Fruit fly (Drosophila melanogaster) whole organism, embryonic: ENCODE results near the gene CG31793.

Source experiments
- Ada2b ChIP-seq: fragments of 200-800 bp; sonication (Bioruptor generic); IDR thresholded peaks from 2 replicates; pipeline ENCODE4 v1.3.6; 2022; ENCODE audit warnings: missing biosample characterization, missing genetic modification characterization
- Adf1 ChIP-seq: fragments of 200-800 bp; sonication (Bioruptor generic); IDR thresholded peaks from 2 replicates; pipeline ENCODE4 v1.3.6; 2022; ENCODE audit warnings: missing biosample characterization, missing genetic modification characterization
- BtbVII ChIP-seq: fragments of 200-800 bp; sonication (Bioruptor generic); optimal IDR thresholded peaks from 3 replicates; lab custom pipeline; 2017; ENCODE audit warnings: missing biosample characterization, mild to moderate bottlenecking, missing genetic modification characterization
- Bteb2 ChIP-seq: fragments of 200-800 bp; sonication (Bioruptor generic); optimal IDR thresholded peaks from 2 replicates; lab custom pipeline; 2016; ENCODE audit warnings: missing biosample characterization, missing genetic modification characterization
- CG1024 ChIP-seq: fragments of 200-800 bp; sonication (Bioruptor generic); IDR thresholded peaks from 2 replicates; pipeline ENCODE4 v1.3.6; 2022; ENCODE audit warnings: missing biosample characterization, missing genetic modification characterization
- CG10654 ChIP-seq: fragments of 200-800 bp; sonication (Bioruptor generic); optimal IDR thresholded peaks from 2 replicates; lab custom pipeline; 2016; ENCODE audit warnings: missing biosample characterization, missing genetic modification characterization
- CG11695 ChIP-seq: fragments of 200-800 bp; sonication (Bioruptor generic); IDR thresholded peaks from 3 replicates; pipeline ENCODE4 v1.3.6; 2022; ENCODE audit warnings: missing biosample characterization, missing genetic modification characterization
- CG11696 ChIP-seq: fragments of 200-800 bp; sonication (Bioruptor generic); IDR thresholded peaks from 2 replicates; pipeline ENCODE4 v1.3.6; 2022; ENCODE audit warnings: missing biosample characterization, missing genetic modification characterization
- CG11723 ChIP-seq: fragments of 200-800 bp; sonication (Bioruptor generic); optimal IDR thresholded peaks from 2 replicates; lab custom pipeline; 2017; ENCODE audit warnings: missing biosample characterization, mild to moderate bottlenecking, missing genetic modification characterization
- CG12299 ChIP-seq: fragments of 200-800 bp; sonication (Bioruptor generic); optimal IDR thresholded peaks from 2 replicates; lab custom pipeline; 2018; ENCODE audit warnings: missing biosample characterization, mild to moderate bottlenecking, missing genetic modification characterization
- CG13624 ChIP-seq: fragments of 200-800 bp; sonication (Bioruptor generic); optimal IDR thresholded peaks from 2 replicates; lab custom pipeline; 2016; ENCODE audit warnings: missing biosample characterization, missing genetic modification characterization
- CG14014 ChIP-seq: fragments of 200-800 bp; sonication (Bioruptor generic); IDR thresholded peaks from 2 replicates; pipeline ENCODE4 v1.3.6; 2022; ENCODE audit warnings: missing biosample characterization, missing genetic modification characterization
- CG15269 ChIP-seq: fragments of 200-800 bp; sonication (Bioruptor generic); optimal IDR thresholded peaks from 2 replicates; lab custom pipeline; 2018; ENCODE audit warnings: missing biosample characterization, mild to moderate bottlenecking, missing genetic modification characterization, moderate library complexity
- CG15514 ChIP-seq: fragments of 200-800 bp; sonication (Bioruptor generic); optimal IDR thresholded peaks from 3 replicates; lab custom pipeline; 2017; ENCODE audit warnings: missing biosample characterization, missing genetic modification characterization, mild to moderate bottlenecking, moderate library complexity, missing genetic modification reagents
- CG17385 ChIP-seq: fragments of 200-800 bp; sonication (Bioruptor generic); optimal IDR thresholded peaks from 3 replicates; lab custom pipeline; 2018; ENCODE audit warnings: missing biosample characterization, mild to moderate bottlenecking, missing genetic modification characterization
- CG17612 ChIP-seq: fragments of 200-800 bp; sonication (Bioruptor generic); IDR thresholded peaks from 2 replicates; pipeline ENCODE4 v1.3.6; 2022; ENCODE audit warnings: missing biosample characterization, missing genetic modification characterization
- CG2116 ChIP-seq: fragments of 200-800 bp; sonication (Bioruptor generic); optimal IDR thresholded peaks from 3 replicates; lab custom pipeline; 2018; ENCODE audit warnings: missing biosample characterization, mild to moderate bottlenecking, missing genetic modification characterization
- CG31224 ChIP-seq: fragments of 200-800 bp; sonication (Bioruptor generic); IDR thresholded peaks from 2 replicates; pipeline ENCODE4 v1.3.6; 2022; ENCODE audit warnings: missing biosample characterization, missing genetic modification characterization
- CG34422 ChIP-seq: fragments of 200-800 bp; sonication (Bioruptor generic); IDR thresholded peaks from 3 replicates; pipeline ENCODE4 v1.3.6; 2022; ENCODE audit warnings: missing biosample characterization, missing genetic modification characterization
- CG4328 ChIP-seq: fragments of 200-800 bp; sonication (Bioruptor generic); optimal IDR thresholded peaks from 3 replicates; lab custom pipeline; 2017; ENCODE audit warnings: missing biosample characterization, missing genetic modification reagents, missing genetic modification characterization
- CG6765 ChIP-seq: fragments of 200-800 bp; sonication (Bioruptor generic); optimal IDR thresholded peaks from 3 replicates; lab custom pipeline; 2017; ENCODE audit warnings: missing biosample characterization, mild to moderate bottlenecking, missing genetic modification characterization
- CG6813 ChIP-seq: fragments of 200-800 bp; sonication (Bioruptor generic); optimal IDR thresholded peaks from 2 replicates; lab custom pipeline; 2017; ENCODE audit warnings: missing biosample characterization, missing genetic modification characterization, mild to moderate bottlenecking, moderate library complexity, missing genetic modification reagents
- CG7839 ChIP-seq: fragments of 200-800 bp; sonication (Bioruptor generic); optimal IDR thresholded peaks from 3 replicates; lab custom pipeline; 2018; ENCODE audit warnings: missing biosample characterization, mild to moderate bottlenecking, missing genetic modification characterization, moderate library complexity
- Dfd ChIP-seq, 2 experiments: fragments of >200 bp; optimal IDR thresholded peaks; 2 replicates each; lab custom pipeline; 2017; ENCODE audit warnings: missing biosample characterization in 2 of 2, missing genetic modification characterization in 2 of 2
- E2f2 ChIP-seq: fragments of 200-800 bp; sonication (Bioruptor generic); IDR thresholded peaks from 2 replicates; pipeline ENCODE4 v1.3.6; 2022; ENCODE audit warnings: missing biosample characterization, missing genetic modification characterization
- GATAe ChIP-seq: fragments of 200-800 bp; sonication (Bioruptor generic); conservative IDR thresholded peaks from 2 replicates; pipeline ENCODE4 v1.3.6; 2022; ENCODE audit warnings: missing biosample characterization, missing genetic modification characterization
- HHEX ChIP-seq: fragments of 200-800 bp; sonication (Bioruptor generic); optimal IDR thresholded peaks from 3 replicates; lab custom pipeline; 2017; ENCODE audit warnings: missing biosample characterization, mild to moderate bottlenecking, missing genetic modification characterization, missing genetic modification reagents
- Hey ChIP-seq: fragments of 200-800 bp; sonication (Bioruptor generic); optimal IDR thresholded peaks from 3 replicates; lab custom pipeline; 2018; ENCODE audit warnings: missing biosample characterization, mild to moderate bottlenecking, missing genetic modification characterization
- MBD-R2 ChIP-seq: fragments of 200-800 bp; sonication (Bioruptor generic); IDR thresholded peaks from 2 replicates; pipeline ENCODE4 v1.3.6; 2022; ENCODE audit warnings: missing biosample characterization, missing genetic modification characterization
- Meics ChIP-seq: fragments of 200-800 bp; sonication (Bioruptor generic); optimal IDR thresholded peaks from 2 replicates; lab custom pipeline; 2017; ENCODE audit warnings: missing biosample characterization, mild to moderate bottlenecking, missing genetic modification characterization
- NfI ChIP-seq: fragments of 200-800 bp; sonication (Bioruptor generic); optimal IDR thresholded peaks from 3 replicates; lab custom pipeline; 2018; ENCODE audit warnings: missing biosample characterization, mild to moderate bottlenecking, missing genetic modification characterization, moderate library complexity
- Rfx ChIP-seq: fragments of 200-800 bp; sonication (Bioruptor generic); IDR thresholded peaks from 2 replicates; pipeline ENCODE4 v1.3.6; 2022; ENCODE audit warnings: missing biosample characterization, missing genetic modification characterization
- Sox100B ChIP-seq: fragments of 200-800 bp; sonication (Bioruptor generic); optimal IDR thresholded peaks from 3 replicates; lab custom pipeline; 2018; ENCODE audit warnings: missing biosample characterization, mild to moderate bottlenecking, missing genetic modification characterization
- Ssrp ChIP-seq: fragments of 200-800 bp; sonication (Bioruptor generic); optimal IDR thresholded peaks from 2 replicates; lab custom pipeline; 2018; ENCODE audit warnings: missing biosample characterization, mild to moderate bottlenecking, missing genetic modification characterization, moderate library complexity
- az2 ChIP-seq: fragments of 200-800 bp; sonication (Bioruptor generic); optimal IDR thresholded peaks from 3 replicates; lab custom pipeline; 2016; ENCODE audit warnings: missing biosample characterization, missing genetic modification characterization
- chn ChIP-seq: fragments of 200-800 bp; sonication (Bioruptor generic); optimal IDR thresholded peaks from 2 replicates; lab custom pipeline; 2016; ENCODE audit warnings: missing biosample characterization, missing genetic modification characterization
- dan ChIP-seq: fragments of 200-800 bp; sonication (Bioruptor generic); IDR thresholded peaks from 2 replicates; pipeline ENCODE4 v1.3.6; 2022; ENCODE audit warnings: missing biosample characterization, missing genetic modification characterization
- dpn ChIP-seq, 2 experiments: fragments of 200-800 bp; sonication (Bioruptor generic); optimal IDR thresholded peaks; 3 replicates each; lab custom pipeline; 2016; ENCODE audit warnings: missing biosample characterization in 2 of 2, missing genetic modification characterization in 2 of 2
- dysf ChIP-seq: fragments of 200-800 bp; sonication (Bioruptor generic); IDR thresholded peaks from 3 replicates; pipeline ENCODE4 v1.3.6; 2022; ENCODE audit warnings: missing biosample characterization, missing genetic modification characterization
- fd64A ChIP-seq: fragments of 200-800 bp; sonication (Bioruptor generic); optimal IDR thresholded peaks from 3 replicates; lab custom pipeline; 2018; ENCODE audit warnings: missing biosample characterization, mild to moderate bottlenecking, missing genetic modification characterization
- gsb ChIP-seq: fragments of 200-800 bp; sonication (Bioruptor generic); IDR thresholded peaks from 2 replicates; pipeline ENCODE4 v1.3.6; 2022; ENCODE audit warnings: missing biosample characterization, missing genetic modification characterization
- hkb ChIP-seq, 2 experiments: fragments of 200-800 bp in 1 of 2; fragments of >200 bp in 1 of 2; sonication (Bioruptor generic) in 1 of 2; IDR thresholded peaks in 1 of 2; optimal IDR thresholded peaks in 1 of 2; 2 replicates each; pipeline versions ENCODE4 v1.3.6 to Lab custom; 2017 to 2022; ENCODE audit warnings: missing biosample characterization in 1 of 2, missing genetic modification characterization in 1 of 2
- ken ChIP-seq: fragments of 200-800 bp; sonication (Bioruptor generic); IDR thresholded peaks from 3 replicates; pipeline ENCODE4 v1.3.6; 2022; ENCODE audit warnings: missing biosample characterization, missing genetic modification characterization
- lab ChIP-seq: fragments of 200-800 bp; sonication (Bioruptor generic); optimal IDR thresholded peaks from 3 replicates; lab custom pipeline; 2017; ENCODE audit warnings: missing biosample characterization, missing genetic modification characterization, mild to moderate bottlenecking, moderate library complexity, missing genetic modification reagents
- org-1 ChIP-seq: fragments of 200-800 bp; sonication (Bioruptor generic); optimal IDR thresholded peaks from 2 replicates; lab custom pipeline; 2017; ENCODE audit warnings: missing biosample characterization, missing genetic modification characterization
- p53 ChIP-seq: fragments of 200-800 bp; sonication (Bioruptor generic); optimal IDR thresholded peaks from 2 replicates; lab custom pipeline; 2016; ENCODE audit warnings: missing biosample characterization, missing genetic modification characterization
- rib ChIP-seq: fragments of 200-800 bp; sonication (Bioruptor generic); IDR thresholded peaks from 2 replicates; pipeline ENCODE4 v1.3.6; 2022; ENCODE audit warnings: missing biosample characterization, missing genetic modification characterization
- run ChIP-seq: fragments of 200-800 bp; sonication (Bioruptor generic); optimal IDR thresholded peaks from 3 replicates; lab custom pipeline; 2018; ENCODE audit warnings: missing biosample characterization, mild to moderate bottlenecking, missing genetic modification characterization
- tap ChIP-seq: fragments of 200-800 bp; optimal IDR thresholded peaks from 3 replicates; lab custom pipeline; 2019; ENCODE audit warnings: missing biosample characterization, mild to moderate bottlenecking, missing genetic modification characterization, moderate library complexity
- wdn ChIP-seq: fragments of 200-800 bp; sonication (Bioruptor generic); IDR thresholded peaks from 2 replicates; pipeline ENCODE4 v1.3.6; 2022; ENCODE audit warnings: missing biosample characterization, missing genetic modification characterization

Gene CG31793

dm6 chr2L:19002959-19003371 is at the start of gene CG31793 (continued):
- peak; percentile 29 for TF ChIP-seq CG12299 (tag; lab: Kevin White, UChicago)
- TF ChIP-seq CG4328: no peak
- peak; percentile 59 for TF ChIP-seq CG15514 (GFP tag; lab: Kevin White, UChicago)
- peak; percentile 76 for TF ChIP-seq GATAe (GFP tag; lab: Robert Waterston, UW)
- TF ChIP-seq CG11723 (GFP tag; lab: Kevin White, UChicago): no peak
- peak in 1 of 2 experiments; percentile 32 for TF ChIP-seq dpn (GFP tag; optimal IDR thresholded peaks at IDR 0.05; lab: Kevin White, UChicago)
- peak; percentile 42; the same call in 1 of the 3 replicates for TF ChIP-seq CG34422
- peak; percentile 26; the same call in 1 of the 2 replicates for TF ChIP-seq Adf1
- TF ChIP-seq Rfx (GFP tag; lab: Robert Waterston, UW): peak; percentile 46; the same call in 1 of the 2 replicates
- peak; percentile 1 for TF ChIP-seq CG2116 (GFP tag; lab: Kevin White, UChicago)
- peak; percentile 2 for TF ChIP-seq CG13624 (GFP tag; lab: Kevin White, UChicago)
- no peak for TF ChIP-seq CG1024 (GFP tag; lab: Robert Waterston, UW)
- peak; percentile 29 for TF ChIP-seq az2
- no peak for TF ChIP-seq run (tag; lab: Kevin White, UChicago)
- peak; percentile 26 for TF ChIP-seq HHEX (GFP tag; lab: Kevin White, UChicago)
- no peak for TF ChIP-seq org-1
- peak; percentile 49; the same call in 1 of the 2 replicates for TF ChIP-seq rib (GFP tag; lab: Robert Waterston, UW)
- TF ChIP-seq dan: no peak
- no peak for TF ChIP-seq Bteb2
- 0 out of 2 replicates have a peak, but pooled peaks have one; percentile 27 for TF ChIP-seq CG11696 (GFP tag; lab: Robert Waterston, UW)
- TF ChIP-seq chn: no peak
- no peak for TF ChIP-seq Dfd (GFP tag; optimal IDR thresholded peaks at IDR 0.05; lab: Kevin White, UChicago)
- TF ChIP-seq Meics (GFP tag; lab: Kevin White, UChicago): peak; percentile 78
- TF ChIP-seq CG6813: peak; percentile 37
- peak; percentile 48; the same call in 1 of the 2 replicates for TF ChIP-seq E2f2 (GFP tag; lab: Robert Waterston, UW)
- no peak for TF ChIP-seq CG17612 (GFP tag; lab: Robert Waterston, UW)
- no peak for TF ChIP-seq Hey
- TF ChIP-seq NfI (GFP tag; lab: Kevin White, UChicago): peak; percentile 58
- no peak for TF ChIP-seq CG31224 (GFP tag; lab: Robert Waterston, UW)
- peak; percentile 65 for TF ChIP-seq CG7839
- TF ChIP-seq CG10654: peak; percentile 30
- no peak for TF ChIP-seq hkb (optimal IDR thresholded peaks at IDR 0.05; lab: Kevin White, UChicago)
- peak; percentile 63 for TF ChIP-seq hkb (GFP tag; IDR thresholded peaks at IDR 0.05; lab: Robert Waterston, UW)
- TF ChIP-seq lab: peak; percentile 73
- TF ChIP-seq gsb (GFP tag; lab: Robert Waterston, UW): no peak; the same call in 1 of the 2 replicates
- peak; percentile 2 for TF ChIP-seq tap (tag; lab: Kevin White, UChicago)
- TF ChIP-seq CG15269 (tag; lab: Kevin White, UChicago): peak; percentile 76
- peak; percentile 65 for TF ChIP-seq BtbVII (GFP tag; lab: Kevin White, UChicago)
- TF ChIP-seq Sox100B (GFP tag; lab: Kevin White, UChicago): peak; percentile 41
- peak; percentile 20; the same call in 1 of the 3 replicates for TF ChIP-seq dysf (GFP tag; lab: Robert Waterston, UW)
- TF ChIP-seq CG6765: peak; percentile 13
- peak; percentile 39 for TF ChIP-seq MBD-R2 (GFP tag; lab: Robert Waterston, UW)
- TF ChIP-seq Ssrp (tag; lab: Kevin White, UChicago): no peak
- TF ChIP-seq CG14014 (GFP tag; lab: Robert Waterston, UW): peak; percentile 56; the same call in 1 of the 2 replicates
- peak; percentile 57 for TF ChIP-seq CG17385 (GFP tag; lab: Kevin White, UChicago)
- TF ChIP-seq wdn: no peak
- no peak for TF ChIP-seq ken
- no peak for TF ChIP-seq fd64A (GFP tag; lab: Kevin White, UChicago)
- TF ChIP-seq p53 (GFP tag; lab: Kevin White, UChicago): no peak
- peak; percentile 58; the same call in 1 of the 2 replicates for TF ChIP-seq Ada2b (GFP tag; lab: Robert Waterston, UW)
- TF ChIP-seq CG11695: peak; percentile 68; the same call in 2 of the 3 replicates
